Fruit fly (Drosophila melanogaster) whole organism, wandering third instar larva: Measurements from ENCODE around the gene CG15734.

Experiments used
- Abd-B ChIP-seq: fragments of >200 bp; optimal IDR thresholded peaks from 2 replicates; lab custom pipeline; 2017; ENCODE audit warnings: missing biosample characterization, missing genetic modification characterization
- CG9705 ChIP-seq: fragments of 200-800 bp; sonication (Bioruptor generic); optimal IDR thresholded peaks from 2 replicates; lab custom pipeline; 2018; ENCODE audit warnings: missing biosample characterization, mild to moderate bottlenecking, missing genetic modification characterization
- Dfd ChIP-seq: fragments of >200 bp; optimal IDR thresholded peaks from 2 replicates; lab custom pipeline; 2017; ENCODE audit warnings: missing biosample characterization, missing genetic modification characterization
- GATAd ChIP-seq: sonication (Bioruptor generic); optimal IDR thresholded peaks from 2 replicates; lab custom pipeline; 2016; ENCODE audit warnings: missing biosample characterization, missing genetic modification characterization
- HLH106 ChIP-seq: fragments of 200-800 bp; optimal IDR thresholded peaks from 3 replicates; lab custom pipeline; 2019; ENCODE audit warnings: missing biosample characterization, mild to moderate bottlenecking, missing genetic modification characterization, moderate library complexity
- Hnf4 ChIP-seq: fragments of 200-800 bp; sonication (Bioruptor generic); optimal IDR thresholded peaks from 2 replicates; lab custom pipeline; 2016; ENCODE audit warnings: missing biosample characterization, mild to moderate bottlenecking, missing genetic modification characterization
- Hr83 ChIP-seq: fragments of 200-300 bp; sonication (Bioruptor generic); optimal IDR thresholded peaks from 2 replicates; lab custom pipeline; 2016; ENCODE audit warnings: missing biosample characterization, mild to moderate bottlenecking, missing genetic modification characterization, moderate library complexity; ENCODE audit not compliant: poor library complexity, severe bottlenecking
- Jra ChIP-seq: sonication (Bioruptor generic); optimal IDR thresholded peaks from 2 replicates; lab custom pipeline; 2016; ENCODE audit warnings: missing biosample characterization, missing genetic modification characterization
- Mio ChIP-seq: sonication (Bioruptor generic); optimal IDR thresholded peaks from 2 replicates; lab custom pipeline; 2016; ENCODE audit warnings: missing biosample characterization, missing genetic modification characterization
- Myc ChIP-seq: fragments of >200 bp; optimal IDR thresholded peaks from 2 replicates; lab custom pipeline; 2017
- N ChIP-seq: fragments of >200 bp; optimal IDR thresholded peaks from 2 replicates; lab custom pipeline; 2018; ENCODE audit warnings: missing biosample characterization, missing external identifiers, missing genetic modification characterization
- OdsH ChIP-seq: fragments of 200-800 bp; sonication (Bioruptor generic); optimal IDR thresholded peaks from 2 replicates; lab custom pipeline; 2016; ENCODE audit warnings: missing biosample characterization, mild to moderate bottlenecking, missing genetic modification characterization
- Rel ChIP-seq, 2 experiments: fragments of 200-800 bp; sonication (Bioruptor generic) in 1 of 2; optimal IDR thresholded peaks; 2 replicates in 1 of 2; 3 replicates in 1 of 2; lab custom pipeline; 2016 to 2019; ENCODE audit warnings: mild to moderate bottlenecking in 2 of 2, missing biosample characterization in 2 of 2, missing genetic modification characterization in 2 of 2, moderate library complexity in 1 of 2
- Sp1 ChIP-seq: fragments of 200-800 bp; sonication (Bioruptor generic); optimal IDR thresholded peaks from 3 replicates; lab custom pipeline; 2019; ENCODE audit warnings: missing biosample characterization, mild to moderate bottlenecking, missing genetic modification characterization, moderate library complexity
- Vsx2 ChIP-seq: fragments of 200-300, 225-300 bp; sonication (Bioruptor generic); optimal IDR thresholded peaks from 2 replicates; lab custom pipeline; 2018; ENCODE audit warnings: missing biosample characterization, missing genetic modification characterization; ENCODE audit not compliant: partially characterized antibody
- br ChIP-seq: fragments of 200-800 bp; sonication (Bioruptor generic); optimal IDR thresholded peaks from 2 replicates; lab custom pipeline; 2016; ENCODE audit warnings: missing biosample characterization, missing genetic modification characterization
- brk ChIP-seq: fragments of 200-800 bp; sonication (Bioruptor generic); optimal IDR thresholded peaks from 2 replicates; lab custom pipeline; 2016; ENCODE audit warnings: missing biosample characterization, mild to moderate bottlenecking, missing genetic modification characterization
- dl ChIP-seq, 2 experiments: fragments of 175-275, 200-275 bp in 1 of 2; fragments of 200-275 bp in 1 of 2; sonication (Bioruptor generic); optimal IDR thresholded peaks; lab custom pipeline; 2018; ENCODE audit warnings: mild to moderate bottlenecking in 2 of 2, missing biosample characterization in 2 of 2, missing genetic modification characterization in 2 of 2, moderate library complexity in 2 of 2; ENCODE audit not compliant: partially characterized antibody in 2 of 2, insufficient read depth in 1 of 2
- ey ChIP-seq: fragments of 200-800 bp; sonication (Bioruptor generic); optimal IDR thresholded peaks from 2 replicates; lab custom pipeline; 2016; ENCODE audit warnings: missing biosample characterization, missing genetic modification characterization
- foxo ChIP-seq, 2 experiments: fragments of 200-800 bp; sonication (Bioruptor generic); optimal IDR thresholded peaks; 2 replicates in 1 of 2; 3 replicates in 1 of 2; lab custom pipeline; 2016 to 2017; ENCODE audit warnings: missing biosample characterization in 2 of 2, missing genetic modification characterization in 2 of 2
- h ChIP-seq: fragments of 200-800 bp; sonication (Bioruptor generic); optimal IDR thresholded peaks from 3 replicates; lab custom pipeline; 2016; ENCODE audit warnings: missing biosample characterization, mild to moderate bottlenecking, missing genetic modification characterization
- jim ChIP-seq: fragments of 175-275, 200-325 bp; sonication (Bioruptor generic); optimal IDR thresholded peaks from 2 replicates; lab custom pipeline; 2016; ENCODE audit warnings: missing biosample characterization, mild to moderate bottlenecking, missing genetic modification characterization
- lola ChIP-seq: fragments of >200 bp; optimal IDR thresholded peaks from 2 replicates; lab custom pipeline; 2017; ENCODE audit warnings: missing biosample characterization, missing genetic modification characterization
- pan ChIP-seq: fragments of >200 bp; optimal IDR thresholded peaks from 2 replicates; lab custom pipeline; 2017
- psq ChIP-seq: fragments of 200-800 bp; sonication (Bioruptor generic); optimal IDR thresholded peaks from 3 replicates; lab custom pipeline; 2017; ENCODE audit warnings: missing biosample characterization, mild to moderate bottlenecking, missing genetic modification characterization, moderate library complexity
- rgr ChIP-seq: fragments of 200-800 bp; sonication (Bioruptor generic); optimal IDR thresholded peaks from 3 replicates; lab custom pipeline; 2016; ENCODE audit warnings: missing biosample characterization, mild to moderate bottlenecking, missing genetic modification characterization
- sage ChIP-seq: fragments of 200-800 bp; sonication (Bioruptor generic); optimal IDR thresholded peaks from 2 replicates; lab custom pipeline; 2016; ENCODE audit warnings: missing biosample characterization, mild to moderate bottlenecking, missing genetic modification characterization
- sv ChIP-seq: fragments of 200-800 bp; sonication (Bioruptor generic); optimal IDR thresholded peaks from 3 replicates; lab custom pipeline; 2016; ENCODE audit warnings: missing biosample characterization, missing genetic modification characterization
- tai ChIP-seq: sonication (Bioruptor generic); optimal IDR thresholded peaks from 2 replicates; lab custom pipeline; 2016; ENCODE audit warnings: missing biosample characterization, missing genetic modification characterization
- usp ChIP-seq: fragments of >200 bp; optimal IDR thresholded peaks from 2 replicates; lab custom pipeline; 2017; ENCODE audit warnings: missing biosample characterization, missing genetic modification characterization

CG15734 gene

dm6 chrX:12072718-12073117, 14.1 kb downstream of the CG15734 start, which contains the start of gene moon:
TSS of gene moon (minus strand) at chrX:12072818.
- TF ChIP-seq Mio (GFP tag; lab: Kevin White, UChicago) (no peak), rgr (GFP tag; lab: Kevin White, UChicago) (no peak), Hnf4 (GFP tag; lab: Kevin White, UChicago) (no peak), lola (GFP tag; lab: Kevin White, UChicago) (no peak), h (GFP tag; lab: Kevin White, UChicago) (no peak), pan (no peak), sage (GFP tag; lab: Kevin White, UChicago) (no peak), Myc (lab: Kevin White, UChicago) (no peak), HLH106 (tag; lab: Kevin White, UChicago) (no peak), dl (GFP tag; optimal IDR thresholded peaks at IDR 0.05; lab: Kevin White, UChicago; ENCODE audit: insufficient read depth in 1 of 2, partially characterized antibody in 2 of 2) (no peak), br (GFP tag; lab: Kevin White, UChicago) (no peak), Dfd (GFP tag; lab: Kevin White, UChicago) (no peak)
- TF ChIP-seq, all 38 proteins: peak for 0

- TF ChIP-seq HLH106 (tag; lab: Kevin White, UChicago) (no peak), ey (GFP tag; lab: Kevin White, UChicago) (no peak), brk (no peak), Jra (no peak), Vsx2 (GFP tag; lab: Kevin White, UChicago) (no peak), N (GFP tag; lab: Kevin White, UChicago) (no peak), lola (GFP tag; lab: Kevin White, UChicago) (no peak), Myc (lab: Kevin White, UChicago) (no peak), pan (no peak), sv (GFP tag; lab: Kevin White, UChicago) (no peak)
- TF ChIP-seq, all 38 proteins: peak for 0
These were observed 16.7 kb downstream of the CG15734 start, which contains the start of gene CG34323 for dm6 chrX:12070137-12070536. TSS of gene CG34323 (plus strand) at chrX:12070437.

- no peak for TF ChIP-seq GATAd (GFP tag; lab: Kevin White, UChicago)
- TF ChIP-seq sage (GFP tag; lab: Kevin White, UChicago), result no peak
- no peak for TF ChIP-seq Myc (lab: Kevin White, UChicago)
- no peak for TF ChIP-seq jim (GFP tag; lab: Kevin White, UChicago)
- TF ChIP-seq tai, result no peak
- TF ChIP-seq Jra, result no peak
- TF ChIP-seq sv (GFP tag; lab: Kevin White, UChicago), result no peak
- no peak for TF ChIP-seq N (GFP tag; lab: Kevin White, UChicago)
- TF ChIP-seq usp, result no peak
- no peak for TF ChIP-seq CG9705
- no peak for TF ChIP-seq Dfd (GFP tag; lab: Kevin White, UChicago)
- TF ChIP-seq Vsx2 (GFP tag; lab: Kevin White, UChicago), result no peak
- TF ChIP-seq Sp1 (GFP tag; lab: Kevin White, UChicago), result no peak
- no peak for TF ChIP-seq rgr (GFP tag; lab: Kevin White, UChicago)
- TF ChIP-seq Mio (GFP tag; lab: Kevin White, UChicago), result no peak
- TF ChIP-seq Abd-B (GFP tag; lab: Kevin White, UChicago), result no peak
- TF ChIP-seq foxo (GFP tag; optimal IDR thresholded peaks at IDR 0.05; lab: Kevin White, UChicago), result no peak
These were observed 27.3 kb downstream of the CG15734 start, which contains the start of gene Muc11A for dm6 chrX:12059495-12059894. TSS of gene Muc11A (plus strand) at chrX:12059795.

dm6 chrX:12056535-12056934, 30.3 kb downstream of the CG15734 start, which contains the start of gene Uch-L5R:
TSS of gene Uch-L5R (minus strand) at chrX:12056635.
- TF ChIP-seq Abd-B (GFP tag; lab: Kevin White, UChicago) (no peak), OdsH (GFP tag; lab: Kevin White, UChicago) (no peak), Dfd (GFP tag; lab: Kevin White, UChicago) (no peak), Jra (no peak), Hr83 (GFP tag; lab: Kevin White, UChicago) (no peak), h (GFP tag; lab: Kevin White, UChicago) (no peak), HLH106 (tag; lab: Kevin White, UChicago) (no peak), Rel (GFP tag; optimal IDR thresholded peaks at IDR 0.05; lab: Kevin White, UChicago) (no peak), Rel (tag; optimal IDR thresholded peaks at IDR 0.05; lab: Kevin White, UChicago) (no peak)
- TF ChIP-seq, all 38 proteins: peak for 0

- TF ChIP-seq Sp1 (GFP tag; lab: Kevin White, UChicago) (no peak), psq (GFP tag; lab: Kevin White, UChicago) (no peak), OdsH (GFP tag; lab: Kevin White, UChicago) (no peak), dl (GFP tag; optimal IDR thresholded peaks at IDR 0.05; lab: Kevin White, UChicago; ENCODE audit: insufficient read depth in 1 of 2, partially characterized antibody in 2 of 2) (no peak), Hnf4 (GFP tag; lab: Kevin White, UChicago) (no peak), Abd-B (GFP tag; lab: Kevin White, UChicago) (no peak), sage (GFP tag; lab: Kevin White, UChicago) (no peak), Mio (GFP tag; lab: Kevin White, UChicago) (no peak)
These were observed 36.5 kb downstream of the CG15734 start for dm6 chrX:12050292-12050691.
